Worm (Caenorhabditis elegans) whole organism, L4/young adult: Measurements from ENCODE around the gene R09E10.8.

Experiments
- W03F9.2 ChIP-seq: fragments of 150-350 bp; optimal IDR thresholded peaks from 2 replicates; lab custom pipeline; 2014; ENCODE audit warnings: missing biosample characterization, missing genetic modification characterization
- dao-5 ChIP-seq: sonication (generic microtip); optimal IDR thresholded peaks from 2 replicates; lab custom pipeline; 2016; ENCODE audit warnings: missing genotype, missing genetic modification characterization, moderate library complexity, missing compliant biosample characterization
- him-1 ChIP-seq: sonication (generic microtip); optimal IDR thresholded peaks from 2 replicates; lab custom pipeline; 2016; ENCODE audit warnings: missing genotype, missing genetic modification reagents, missing genetic modification characterization, missing compliant biosample characterization

The R09E10.8 gene

ce11 chrIV:10284194-10284910 lies 25.9 kb downstream of the R09E10.8 start, which contains the start of gene rad-51:
rad-51 (minus strand) TSS chrIV:10284244.
- TF ChIP-seq W03F9.2 (no peak), dao-5 (tag; lab: Kevin White, UChicago) (no peak), him-1 (no peak)

- TF ChIP-seq him-1 (no peak), W03F9.2 (no peak), dao-5 (tag; lab: Kevin White, UChicago) (no peak)
Measured at ce11 chrIV:10281482-10281881, 28.7 kb downstream of the R09E10.8 start, which contains the start of gene thk-1. thk-1 (minus strand) TSS chrIV:10281582.

ce11 chrIV:10277716-10278115 lies 32.5 kb downstream of the R09E10.8 start, which contains the start of gene Y43C5A.4:
Y43C5A.4 (plus strand) TSS chrIV:10278016.
- TF ChIP-seq W03F9.2, result no peak
- no peak for TF ChIP-seq him-1
- TF ChIP-seq dao-5 (tag; lab: Kevin White, UChicago), result no peak

- TF ChIP-seq W03F9.2 (no peak), dao-5 (tag; lab: Kevin White, UChicago) (no peak), him-1 (no peak)
Measured at ce11 chrIV:10276960-10277359, 33.3 kb downstream of the R09E10.8 start, which contains the start of gene Y43C5A.7. Y43C5A.7 (plus strand) TSS chrIV:10277260.

- no peak for TF ChIP-seq W03F9.2
- no peak for TF ChIP-seq dao-5 (tag; lab: Kevin White, UChicago)
- no peak for TF ChIP-seq him-1
Measured at ce11 chrIV:10275050-10275449, 35.2 kb downstream of the R09E10.8 start.

ce11 chrIV:10273781-10274313 lies 36.4 kb downstream of the R09E10.8 start, which contains the start of gene Y43C5A.3:
Y43C5A.3 (plus strand) TSS chrIV:10274036.
- TF ChIP-seq dao-5 (tag; lab: Kevin White, UChicago), result no peak
- no peak for TF ChIP-seq him-1
- TF ChIP-seq W03F9.2, result no peak

ce11 chrIV:10273360-10273759 lies 36.9 kb downstream of the R09E10.8 start:
- TF ChIP-seq dao-5 (tag; lab: Kevin White, UChicago), result no peak
- no peak for TF ChIP-seq him-1
- TF ChIP-seq W03F9.2, result no peak

ce11 chrIV:10269137-10269933 lies 40.9 kb downstream of the R09E10.8 start, which contains the start of the genes nspd-7 and Y43C5A.2:
nspd-7 (minus strand) TSS chrIV:10269187.
Y43C5A.2 (plus strand) TSS chrIV:10269883.
- TF ChIP-seq W03F9.2 (no peak), dao-5 (tag; lab: Kevin White, UChicago) (no peak), him-1 (no peak)

ce11 chrIV:10261061-10261460 lies 49.2 kb downstream of the R09E10.8 start:
- TF ChIP-seq W03F9.2 (no peak), dao-5 (tag; lab: Kevin White, UChicago) (no peak)
